Worm (Caenorhabditis elegans) whole organism, L1 larva: ENCODE data around the gene srh-255.

Experiments
- fkh-10 ChIP-seq: sonication (generic microtip); optimal IDR thresholded peaks from 2 replicates; lab custom pipeline; 2017; ENCODE audit warnings: missing biosample characterization, missing genetic modification reagents, missing genetic modification characterization
- mdl-1 ChIP-seq, 2 experiments: fragments of 150-350 bp; optimal IDR thresholded peaks; 2 replicates each; lab custom pipeline; 2014 to 2017; ENCODE audit warnings: missing biosample characterization in 2 of 2, missing genetic modification characterization in 2 of 2, inconsistent platforms in 1 of 2
- nhr-28 ChIP-seq: fragments of 150-350 bp; optimal IDR thresholded peaks from 2 replicates; lab custom pipeline; 2014; ENCODE audit warnings: missing biosample characterization, missing genetic modification characterization

DNA sequence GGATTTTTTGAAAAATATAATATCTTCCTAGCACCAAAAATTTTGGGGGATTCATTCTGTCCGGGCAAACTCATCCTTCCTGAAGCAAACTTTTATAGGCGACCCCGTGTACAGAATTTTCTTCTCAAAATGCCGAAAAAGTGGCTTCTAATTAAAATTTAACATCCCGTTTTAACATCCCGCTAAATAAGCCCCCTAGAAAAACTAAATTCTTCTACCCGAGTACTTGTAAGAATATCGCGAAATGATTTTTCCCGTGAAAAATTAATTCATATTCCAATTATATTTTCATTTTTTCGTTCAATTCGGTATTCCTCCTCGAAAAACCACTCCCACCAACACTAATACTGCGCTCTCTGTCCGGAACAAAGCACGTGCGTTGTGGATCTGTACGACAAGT, 4.1 kb downstream of the srh-255 start, which contains the start of gene T05E12.8:
- TF ChIP-seq nhr-28 (tag; lab: Kevin White, UChicago) (no peak), mdl-1 (tag; optimal IDR thresholded peaks at IDR 0.05; lab: Kevin White, UChicago) (no peak), fkh-10 (GFP tag; lab: Kevin White, UChicago) (no peak)
